Fruit fly (Drosophila melanogaster) whole organism, embryonic: ENCODE measurements around the gene CG9986.

Experiments
- CG11504 ChIP-seq: fragments of 200-800 bp; sonication (Bioruptor generic); optimal IDR thresholded peaks from 3 replicates; lab custom pipeline; 2019; ENCODE audit warnings: missing biosample characterization, mild to moderate bottlenecking, missing genetic modification characterization, moderate library complexity
- CG12071 ChIP-seq: fragments of 200-800 bp; sonication (Bioruptor generic); optimal IDR thresholded peaks from 3 replicates; lab custom pipeline; 2018; ENCODE audit warnings: missing biosample characterization, mild to moderate bottlenecking, missing genetic modification characterization
- CG12219 ChIP-seq: fragments of 200-800 bp; sonication (Bioruptor generic); optimal IDR thresholded peaks from 3 replicates; lab custom pipeline; 2018; ENCODE audit warnings: missing biosample characterization, mild to moderate bottlenecking, missing genetic modification characterization
- CG1529 ChIP-seq: fragments of 200-800 bp; sonication (Bioruptor generic); optimal IDR thresholded peaks from 3 replicates; lab custom pipeline; 2018; ENCODE audit warnings: missing biosample characterization, missing genetic modification characterization
- CG17385 ChIP-seq: fragments of 200-800 bp; sonication (Bioruptor generic); optimal IDR thresholded peaks from 3 replicates; lab custom pipeline; 2018; ENCODE audit warnings: missing biosample characterization, mild to moderate bottlenecking, missing genetic modification characterization
- CG17568 ChIP-seq: fragments of 200-800 bp; sonication (Bioruptor generic); optimal IDR thresholded peaks from 2 replicates; lab custom pipeline; 2018; ENCODE audit warnings: missing biosample characterization, mild to moderate bottlenecking, missing genetic modification characterization, moderate library complexity
- CG31365 ChIP-seq: fragments of 200-800 bp; sonication (Bioruptor generic); optimal IDR thresholded peaks from 2 replicates; lab custom pipeline; 2018; ENCODE audit warnings: missing biosample characterization, mild to moderate bottlenecking, missing genetic modification characterization
- CG3407 ChIP-seq: fragments of 200-800 bp; sonication (Bioruptor generic); optimal IDR thresholded peaks from 2 replicates; lab custom pipeline; 2018; ENCODE audit warnings: missing biosample characterization, mild to moderate bottlenecking, missing genetic modification characterization
- CG6654 ChIP-seq: fragments of 200-800 bp; sonication (Bioruptor generic); optimal IDR thresholded peaks from 2 replicates; lab custom pipeline; 2017; ENCODE audit warnings: missing biosample characterization, mild to moderate bottlenecking, missing genetic modification characterization
- CG6791 ChIP-seq: fragments of 200-800 bp; sonication (Bioruptor generic); IDR thresholded peaks from 3 replicates; pipeline ENCODE4 v1.3.6; 2022; ENCODE audit warnings: missing biosample characterization, missing genetic modification characterization; ENCODE audit not compliant: partially characterized antibody
- CG6813 ChIP-seq: fragments of 200-800 bp; sonication (Bioruptor generic); optimal IDR thresholded peaks from 2 replicates; lab custom pipeline; 2017; ENCODE audit warnings: missing biosample characterization, missing genetic modification characterization, mild to moderate bottlenecking, moderate library complexity, missing genetic modification reagents
- CrebB ChIP-seq: fragments of 200-800 bp; sonication (Bioruptor generic); optimal IDR thresholded peaks from 3 replicates; lab custom pipeline; 2018; ENCODE audit warnings: missing biosample characterization, mild to moderate bottlenecking, missing genetic modification characterization
- Dad ChIP-seq: fragments of 200-800 bp; sonication (Bioruptor generic); optimal IDR thresholded peaks from 3 replicates; lab custom pipeline; 2016; ENCODE audit warnings: missing biosample characterization, missing genetic modification characterization
- Doc2 ChIP-seq: fragments of 200-800 bp; sonication (Bioruptor generic); IDR thresholded peaks from 2 replicates; pipeline ENCODE4 v1.3.6; 2022; ENCODE audit warnings: missing biosample characterization, missing genetic modification characterization
- Doc3 ChIP-seq: fragments of 200-800 bp; sonication (Bioruptor generic); IDR thresholded peaks from 3 replicates; pipeline ENCODE4 v1.3.6; 2022; ENCODE audit warnings: missing biosample characterization, missing genetic modification characterization; ENCODE audit not compliant: partially characterized antibody
- Ets97D ChIP-seq: fragments of 200-800 bp; sonication (Bioruptor generic); optimal IDR thresholded peaks from 3 replicates; lab custom pipeline; 2016; ENCODE audit warnings: missing biosample characterization, missing genetic modification characterization
- Hr3 ChIP-seq: fragments of 200-800 bp; sonication (Bioruptor generic); optimal IDR thresholded peaks from 3 replicates; lab custom pipeline; 2016; ENCODE audit warnings: missing biosample characterization, missing genetic modification characterization
- Lpt ChIP-seq: fragments of >200 bp; optimal IDR thresholded peaks from 2 replicates; lab custom pipeline; 2018; ENCODE audit warnings: missing biosample characterization, missing genetic modification characterization
- Med ChIP-seq: fragments of 200-800 bp; sonication (Bioruptor generic); peaks from one replicate; lab custom pipeline; 2016; ENCODE audit warnings: missing biosample characterization, missing genetic modification characterization, mild to moderate bottlenecking, inconsistent platforms, moderate library complexity
- NFAT ChIP-seq: fragments of 200-800 bp; sonication (Bioruptor generic); IDR thresholded peaks from 2 replicates; pipeline ENCODE4 v1.3.6; 2022; ENCODE audit warnings: missing biosample characterization, missing genetic modification characterization
- Nf-YB ChIP-seq: fragments of 200-800 bp; sonication (Bioruptor generic); optimal IDR thresholded peaks from 3 replicates; lab custom pipeline; 2019; ENCODE audit warnings: missing biosample characterization, mild to moderate bottlenecking, missing genetic modification characterization, moderate library complexity
- Ptx1 ChIP-seq: fragments of 200-800 bp; sonication (Bioruptor generic); IDR thresholded peaks from 2 replicates; pipeline ENCODE4 v1.3.6; 2022; ENCODE audit warnings: missing biosample characterization, missing genetic modification characterization
- Spps ChIP-seq: fragments of 200-800 bp; sonication (Bioruptor generic); optimal IDR thresholded peaks from 2 replicates; lab custom pipeline; 2018; ENCODE audit warnings: missing biosample characterization, mild to moderate bottlenecking, missing genetic modification characterization
- YL-1 ChIP-seq: fragments of 200-800 bp; sonication (Bioruptor generic); optimal IDR thresholded peaks from 3 replicates; lab custom pipeline; 2017; ENCODE audit warnings: missing biosample characterization, mild to moderate bottlenecking, missing genetic modification characterization
- abd-A ChIP-seq: fragments of 200-800 bp; sonication (Bioruptor generic); optimal IDR thresholded peaks from 3 replicates; lab custom pipeline; 2019; ENCODE audit warnings: missing biosample characterization, mild to moderate bottlenecking, missing genetic modification characterization, moderate library complexity
- amos ChIP-seq: fragments of 200-800 bp; sonication (Bioruptor generic); IDR thresholded peaks from 2 replicates; pipeline ENCODE4 v1.3.6; 2022; ENCODE audit warnings: missing biosample characterization, missing genetic modification characterization; ENCODE audit not compliant: partially characterized antibody
- btn ChIP-seq: fragments of 200-800 bp; sonication (Bioruptor generic); optimal IDR thresholded peaks from 2 replicates; lab custom pipeline; 2016; ENCODE audit warnings: missing biosample characterization, missing genetic modification characterization
- chinmo ChIP-seq: fragments of 200-800 bp; sonication (Bioruptor generic); IDR thresholded peaks from 4 replicates; pipeline ENCODE4 v1.3.6; 2022; ENCODE audit warnings: missing biosample characterization, missing genetic modification characterization; ENCODE audit not compliant: partially characterized antibody
- cwo ChIP-seq: fragments of 200-800 bp; sonication (Bioruptor generic); optimal IDR thresholded peaks from 3 replicates; lab custom pipeline; 2017; ENCODE audit warnings: missing biosample characterization, missing genetic modification characterization, mild to moderate bottlenecking, moderate library complexity, missing genetic modification reagents
- dmrt11E ChIP-seq: fragments of 200-800 bp; sonication (Bioruptor generic); optimal IDR thresholded peaks from 3 replicates; lab custom pipeline; 2018; ENCODE audit warnings: missing biosample characterization, mild to moderate bottlenecking, missing genetic modification characterization, moderate library complexity
- dmrt99B ChIP-seq: fragments of 200-800 bp; sonication (Bioruptor generic); optimal IDR thresholded peaks from 2 replicates; lab custom pipeline; 2018; ENCODE audit warnings: missing biosample characterization, mild to moderate bottlenecking, missing genetic modification characterization, moderate library complexity
- ewg ChIP-seq: fragments of 200-800 bp; sonication (Bioruptor generic); optimal IDR thresholded peaks from 3 replicates; lab custom pipeline; 2017; ENCODE audit warnings: mild to moderate bottlenecking, missing biosample characterization, missing genetic modification reagents, missing genetic modification characterization
- fru ChIP-seq: fragments of >200 bp; optimal IDR thresholded peaks from 2 replicates; lab custom pipeline; 2017
- gcm ChIP-seq: fragments of 200-800 bp; sonication (Bioruptor generic); optimal IDR thresholded peaks from 2 replicates; lab custom pipeline; 2019; ENCODE audit warnings: missing biosample characterization, mild to moderate bottlenecking, missing genetic modification characterization, moderate library complexity
- grn ChIP-seq: fragments of 200-800 bp; sonication (Bioruptor generic); optimal IDR thresholded peaks from 3 replicates; lab custom pipeline; 2017; ENCODE audit warnings: missing biosample characterization, missing genetic modification characterization
- lilli ChIP-seq: fragments of 200-800 bp; sonication (Bioruptor generic); optimal IDR thresholded peaks from 3 replicates; lab custom pipeline; 2016; ENCODE audit warnings: missing biosample characterization, missing genetic modification characterization
- lola ChIP-seq, 3 experiments: fragments of >200 bp in 2 of 3; fragments of 200-800 bp in 1 of 3; sonication (Bioruptor generic) in 1 of 3; optimal IDR thresholded peaks; 2 replicates each; lab custom pipeline; 2017 to 2019; ENCODE audit warnings: missing biosample characterization in 3 of 3, missing genetic modification characterization in 3 of 3, mild to moderate bottlenecking in 1 of 3, moderate library complexity in 1 of 3
- mld ChIP-seq: fragments of 200-800 bp; sonication (Bioruptor generic); IDR thresholded peaks from 3 replicates; pipeline ENCODE4 v1.3.6; 2022; ENCODE audit warnings: missing biosample characterization, missing genetic modification characterization; ENCODE audit not compliant: partially characterized antibody
- nerfin-2 ChIP-seq: fragments of 200-800 bp; sonication (Bioruptor generic); IDR thresholded peaks from 2 replicates; pipeline ENCODE4 v1.3.6; 2022; ENCODE audit warnings: missing biosample characterization, missing genetic modification characterization; ENCODE audit not compliant: partially characterized antibody
- pan ChIP-seq, 4 experiments: fragments of >200 bp in 3 of 4; fragments of 200-800 bp in 1 of 4; sonication (Bioruptor generic) in 1 of 4; optimal IDR thresholded peaks in 3 of 4; IDR thresholded peaks in 1 of 4; 2 replicates each; pipeline versions ENCODE4 v1.3.6 to Lab custom; 2017 to 2022; ENCODE audit warnings: missing biosample characterization in 2 of 4, missing genetic modification characterization in 2 of 4, mixed read lengths in 1 of 4
- prd ChIP-seq, 3 experiments: fragments of >200 bp in 2 of 3; fragments of 200-800 bp in 1 of 3; sonication (Bioruptor generic) in 1 of 3; optimal IDR thresholded peaks in 2 of 3; IDR thresholded peaks in 1 of 3; 2 replicates in 2 of 3; 3 replicates in 1 of 3; pipeline versions ENCODE4 v1.3.6 to Lab custom; 2017 to 2022; ENCODE audit warnings: missing biosample characterization in 1 of 3, missing genetic modification characterization in 1 of 3
- ranshi ChIP-seq: fragments of 200-800 bp; sonication (Bioruptor generic); IDR thresholded peaks from 2 replicates; pipeline ENCODE4 v1.3.6; 2022; ENCODE audit warnings: missing biosample characterization, missing genetic modification characterization
- rib ChIP-seq: fragments of 200-800 bp; sonication (Bioruptor generic); IDR thresholded peaks from 2 replicates; pipeline ENCODE4 v1.3.6; 2022; ENCODE audit warnings: missing biosample characterization, missing genetic modification characterization
- sd ChIP-seq: fragments of 200-800 bp; sonication (Bioruptor generic); optimal IDR thresholded peaks from 3 replicates; lab custom pipeline; 2018; ENCODE audit warnings: missing biosample characterization, mild to moderate bottlenecking, missing genetic modification characterization, moderate library complexity
- so ChIP-seq: fragments of 200-800 bp; sonication (Bioruptor generic); IDR thresholded peaks from 3 replicates; pipeline ENCODE4 v1.3.6; 2022; ENCODE audit warnings: missing biosample characterization, missing genetic modification characterization
- sug ChIP-seq: fragments of 200-800 bp; optimal IDR thresholded peaks from 2 replicates; lab custom pipeline; 2019; ENCODE audit warnings: missing biosample characterization, mild to moderate bottlenecking, missing genetic modification characterization, moderate library complexity
- tgo ChIP-seq: fragments of 200-800 bp; sonication (Bioruptor generic); IDR thresholded peaks from 3 replicates; pipeline ENCODE4 v1.3.6; 2022; ENCODE audit warnings: missing biosample characterization, missing genetic modification characterization
- trem ChIP-seq: fragments of 200-800 bp; optimal IDR thresholded peaks from 3 replicates; lab custom pipeline; 2019; ENCODE audit warnings: missing biosample characterization, mild to moderate bottlenecking, missing genetic modification characterization, moderate library complexity
- zfh1 ChIP-seq: fragments of 200-800 bp; sonication (Bioruptor generic); IDR thresholded peaks from 3 replicates; pipeline ENCODE4 v1.3.6; 2022; ENCODE audit warnings: missing biosample characterization, missing genetic modification characterization

Gene CG9986

dm6 chr3R:28570805-28571204 is 35.1 kb upstream of the CG9986 start (continued):
- TF ChIP-seq CG31365 = peak; percentile 21
- no peak for TF ChIP-seq nerfin-2 (GFP tag; lab: Robert Waterston, UW)
- TF ChIP-seq CG17568 = peak; percentile 70
- no peak for TF ChIP-seq Hr3 (GFP tag; lab: Kevin White, UChicago)
- TF ChIP-seq CG12219 (GFP tag; lab: Kevin White, UChicago) = peak; percentile 43
- peak; percentile 51 for TF ChIP-seq dmrt99B (tag; lab: Kevin White, UChicago)
- TF ChIP-seq ranshi (GFP tag; lab: Robert Waterston, UW) = no peak
- no peak for TF ChIP-seq rib (GFP tag; lab: Robert Waterston, UW)
- no peak for TF ChIP-seq so
- TF ChIP-seq Ptx1 = no peak
- TF ChIP-seq sd (tag; lab: Kevin White, UChicago) = no peak
- TF ChIP-seq tgo (GFP tag; lab: Robert Waterston, UW) = no peak
- no peak for TF ChIP-seq fru (lab: Kevin White, UChicago)
- TF ChIP-seq trem (tag; lab: Kevin White, UChicago) = peak; percentile 24
- TF ChIP-seq pan (optimal IDR thresholded peaks at IDR 0.05; lab: Kevin White, UChicago) = no peak
- no peak for TF ChIP-seq pan (GFP tag; optimal IDR thresholded peaks at IDR 0.05 in 1 of 2, IDR thresholded peaks at IDR 0.05 in 1 of 2)
- peak; percentile 52 for TF ChIP-seq CG11504 (tag; lab: Kevin White, UChicago)
- TF ChIP-seq Dad (GFP tag; lab: Kevin White, UChicago) = no peak
- TF ChIP-seq CG17385 (GFP tag; lab: Kevin White, UChicago) = peak; percentile 16
- TF ChIP-seq CG12071 = peak; percentile 72
- no peak for TF ChIP-seq chinmo (GFP tag; lab: Robert Waterston, UW)
- peak; percentile 87 for TF ChIP-seq Med (GFP tag; lab: Kevin White, UChicago)
- TF ChIP-seq prd (optimal IDR thresholded peaks at IDR 0.05; lab: Kevin White, UChicago) = no peak
- no peak for TF ChIP-seq prd (GFP tag; IDR thresholded peaks at IDR 0.05; lab: Robert Waterston, UW)
- no peak for TF ChIP-seq amos (GFP tag; lab: Robert Waterston, UW)
- TF ChIP-seq abd-A (tag; lab: Kevin White, UChicago) = no peak
- no peak for TF ChIP-seq CG6791 (GFP tag; lab: Robert Waterston, UW)
- no peak for TF ChIP-seq zfh1 (GFP tag; lab: Robert Waterston, UW)
- no peak for TF ChIP-seq ewg (GFP tag; lab: Kevin White, UChicago)
- peak; percentile 36 for TF ChIP-seq dmrt11E (tag; lab: Kevin White, UChicago)
- peak; percentile 6 for TF ChIP-seq gcm (GFP tag; lab: Kevin White, UChicago)
- TF ChIP-seq lilli (GFP tag; lab: Kevin White, UChicago) = no peak
- no peak for TF ChIP-seq mld (GFP tag; lab: Robert Waterston, UW)
- TF ChIP-seq btn = no peak
- TF ChIP-seq Nf-YB (GFP tag; lab: Kevin White, UChicago) = no peak
- no peak for TF ChIP-seq NFAT (GFP tag; lab: Robert Waterston, UW)
- TF ChIP-seq lola (GFP tag; optimal IDR thresholded peaks at IDR 0.05; lab: Kevin White, UChicago) = peak in 1 of 3 experiments; percentile 47
- no peak for TF ChIP-seq YL-1 (GFP tag; lab: Kevin White, UChicago)
- TF ChIP-seq Lpt (GFP tag; lab: Kevin White, UChicago) = no peak
- peak; percentile 65 for TF ChIP-seq CG3407
- TF ChIP-seq CG6654 (GFP tag; lab: Kevin White, UChicago) = no peak
- TF ChIP-seq sug = no peak
- peak; percentile 48 for TF ChIP-seq CrebB
- TF ChIP-seq CG1529 (GFP tag; lab: Kevin White, UChicago) = peak; percentile 51
- TF ChIP-seq CG6813 = peak; percentile 57
- TF ChIP-seq Spps = peak; percentile 20
- TF ChIP-seq Doc2 (GFP tag; lab: Robert Waterston, UW) = no peak
- TF ChIP-seq grn (GFP tag; lab: Kevin White, UChicago) = no peak
- no peak for TF ChIP-seq Ets97D
- TF ChIP-seq cwo (GFP tag; lab: Kevin White, UChicago) = peak; percentile 8
- no peak for TF ChIP-seq Doc3 (GFP tag; lab: Robert Waterston, UW)
